Fruit fly (Drosophila melanogaster) whole organism, embryonic: ENCODE results near the gene Rdl.

Experiments used
- B-H2 ChIP-seq: fragments of 200-800 bp; sonication (Bioruptor generic); optimal IDR thresholded peaks from 2 replicates; lab custom pipeline; 2018; ENCODE audit warnings: missing biosample characterization, mild to moderate bottlenecking, missing genetic modification characterization
- C15 ChIP-seq: fragments of 200-800 bp; sonication (Bioruptor generic); IDR thresholded peaks from 3 replicates; pipeline ENCODE4 v1.3.6; 2022; ENCODE audit warnings: missing biosample characterization, missing genetic modification characterization
- CG10209 ChIP-seq: fragments of 200-800 bp; sonication (Bioruptor generic); optimal IDR thresholded peaks from 3 replicates; lab custom pipeline; 2017; ENCODE audit warnings: missing biosample characterization, mild to moderate bottlenecking, missing genetic modification characterization, missing genetic modification reagents
- CG11560 ChIP-seq: fragments of 200-800 bp; sonication (Bioruptor generic); IDR thresholded peaks from 3 replicates; pipeline ENCODE4 v1.3.6; 2022; ENCODE audit warnings: missing biosample characterization, missing genetic modification characterization
- CG12236 ChIP-seq: fragments of 200-800 bp; sonication (Bioruptor generic); optimal IDR thresholded peaks from 2 replicates; lab custom pipeline; 2016; ENCODE audit warnings: missing biosample characterization, missing genetic modification characterization
- CG12659 ChIP-seq: fragments of 200-800 bp; sonication (Bioruptor generic); optimal IDR thresholded peaks from 3 replicates; lab custom pipeline; 2017; ENCODE audit warnings: mild to moderate bottlenecking, missing biosample characterization, missing genetic modification reagents, missing genetic modification characterization
- CG15073 ChIP-seq: fragments of 200-800 bp; sonication (Bioruptor generic); optimal IDR thresholded peaks from 2 replicates; lab custom pipeline; 2016; ENCODE audit warnings: missing biosample characterization, missing genetic modification characterization
- CG17361 ChIP-seq: fragments of 200-800 bp; sonication (Bioruptor generic); IDR thresholded peaks from 3 replicates; pipeline ENCODE4 v1.3.6; 2022; ENCODE audit warnings: missing biosample characterization, missing genetic modification characterization
- CG17829 ChIP-seq: fragments of 200-800 bp; optimal IDR thresholded peaks from 2 replicates; lab custom pipeline; 2019; ENCODE audit warnings: missing biosample characterization, mild to moderate bottlenecking, missing genetic modification characterization, moderate library complexity
- CG2116 ChIP-seq: fragments of 200-800 bp; sonication (Bioruptor generic); optimal IDR thresholded peaks from 3 replicates; lab custom pipeline; 2018; ENCODE audit warnings: missing biosample characterization, mild to moderate bottlenecking, missing genetic modification characterization
- CG32767 ChIP-seq: fragments of 200-800 bp; sonication (Bioruptor generic); IDR thresholded peaks from 2 replicates; pipeline ENCODE4 v1.3.6; 2022; ENCODE audit warnings: missing biosample characterization, missing genetic modification characterization
- CG4854 ChIP-seq: fragments of 200-800 bp; sonication (Bioruptor generic); optimal IDR thresholded peaks from 2 replicates; lab custom pipeline; 2016; ENCODE audit warnings: missing biosample characterization, missing genetic modification characterization, inconsistent platforms
- CG6654 ChIP-seq: fragments of 200-800 bp; sonication (Bioruptor generic); optimal IDR thresholded peaks from 2 replicates; lab custom pipeline; 2017; ENCODE audit warnings: missing biosample characterization, mild to moderate bottlenecking, missing genetic modification characterization
- CG7372 ChIP-seq: fragments of 200-800 bp; sonication (Bioruptor generic); IDR thresholded peaks from 2 replicates; pipeline ENCODE4 v1.3.6; 2022; ENCODE audit warnings: missing biosample characterization, missing genetic modification characterization
- CG7745 ChIP-seq: fragments of 200-800 bp; sonication (Bioruptor generic); optimal IDR thresholded peaks from 2 replicates; lab custom pipeline; 2018; ENCODE audit warnings: missing biosample characterization, mild to moderate bottlenecking, missing genetic modification characterization, moderate library complexity
- CG7928 ChIP-seq: fragments of 200-800 bp; sonication (Bioruptor generic); optimal IDR thresholded peaks from 2 replicates; lab custom pipeline; 2017; ENCODE audit warnings: missing biosample characterization, mild to moderate bottlenecking, missing genetic modification characterization
- Chrac-16 ChIP-seq: fragments of 200-800 bp; sonication (Bioruptor generic); optimal IDR thresholded peaks from 3 replicates; lab custom pipeline; 2016; ENCODE audit warnings: missing biosample characterization, missing genetic modification characterization
- Dbx ChIP-seq: fragments of 200-800 bp; sonication (Bioruptor generic); IDR thresholded peaks from 3 replicates; pipeline ENCODE4 v1.3.6; 2022; ENCODE audit warnings: missing biosample characterization, missing genetic modification characterization
- Dll ChIP-seq: fragments of 200-800 bp; sonication (Bioruptor generic); IDR thresholded peaks from 4 replicates; pipeline ENCODE4 v1.3.6; 2022; ENCODE audit warnings: missing biosample characterization, missing genetic modification characterization; ENCODE audit not compliant: partially characterized antibody
- Doc2 ChIP-seq: fragments of 200-800 bp; sonication (Bioruptor generic); IDR thresholded peaks from 2 replicates; pipeline ENCODE4 v1.3.6; 2022; ENCODE audit warnings: missing biosample characterization, missing genetic modification characterization
- Gsc ChIP-seq: fragments of 200-800 bp; sonication (Bioruptor generic); IDR thresholded peaks from 2 replicates; pipeline ENCODE4 v1.3.6; 2022; ENCODE audit warnings: missing biosample characterization, missing genetic modification characterization
- Hmr ChIP-seq: fragments of 200-800 bp; sonication (Bioruptor generic); optimal IDR thresholded peaks from 3 replicates; lab custom pipeline; 2017; ENCODE audit warnings: mild to moderate bottlenecking, missing biosample characterization, missing genetic modification reagents, missing genetic modification characterization
- Meics ChIP-seq: fragments of 200-800 bp; sonication (Bioruptor generic); optimal IDR thresholded peaks from 2 replicates; lab custom pipeline; 2017; ENCODE audit warnings: missing biosample characterization, mild to moderate bottlenecking, missing genetic modification characterization
- Mrtf ChIP-seq: fragments of 200-800 bp; sonication (Bioruptor generic); IDR thresholded peaks from 3 replicates; pipeline ENCODE4 v1.3.6; 2022; ENCODE audit warnings: missing biosample characterization, missing genetic modification characterization
- NFAT ChIP-seq: fragments of 200-800 bp; sonication (Bioruptor generic); IDR thresholded peaks from 2 replicates; pipeline ENCODE4 v1.3.6; 2022; ENCODE audit warnings: missing biosample characterization, missing genetic modification characterization
- NfI ChIP-seq: fragments of 200-800 bp; sonication (Bioruptor generic); optimal IDR thresholded peaks from 3 replicates; lab custom pipeline; 2018; ENCODE audit warnings: missing biosample characterization, mild to moderate bottlenecking, missing genetic modification characterization, moderate library complexity
- Taf1 ChIP-seq: fragments of 200-800 bp; sonication (Bioruptor generic); IDR thresholded peaks from 2 replicates; pipeline ENCODE4 v1.3.6; 2022; ENCODE audit warnings: missing biosample characterization, missing genetic modification characterization
- bigmax ChIP-seq: fragments of 200-800 bp; sonication (Bioruptor generic); optimal IDR thresholded peaks from 2 replicates; lab custom pipeline; 2018; ENCODE audit warnings: missing biosample characterization, mild to moderate bottlenecking, missing genetic modification characterization
- ci ChIP-seq: fragments of 200-800 bp; sonication (Bioruptor generic); IDR thresholded peaks from 3 replicates; pipeline ENCODE4 v1.3.6; 2022; ENCODE audit warnings: missing biosample characterization, missing genetic modification characterization
- crc ChIP-seq: fragments of 200-800 bp; sonication (Bioruptor generic); optimal IDR thresholded peaks from 2 replicates; lab custom pipeline; 2016; ENCODE audit warnings: missing biosample characterization, missing genetic modification characterization
- cwo ChIP-seq: fragments of 200-800 bp; sonication (Bioruptor generic); optimal IDR thresholded peaks from 3 replicates; lab custom pipeline; 2017; ENCODE audit warnings: missing biosample characterization, missing genetic modification characterization, mild to moderate bottlenecking, moderate library complexity, missing genetic modification reagents
- dan ChIP-seq: fragments of 200-800 bp; sonication (Bioruptor generic); IDR thresholded peaks from 2 replicates; pipeline ENCODE4 v1.3.6; 2022; ENCODE audit warnings: missing biosample characterization, missing genetic modification characterization
- fd102C ChIP-seq: fragments of 200-800 bp; sonication (Bioruptor generic); optimal IDR thresholded peaks from 2 replicates; lab custom pipeline; 2018; ENCODE audit warnings: missing biosample characterization, mild to moderate bottlenecking, missing genetic modification characterization, moderate library complexity
- gem ChIP-seq: fragments of 200-800 bp; sonication (Bioruptor generic); optimal IDR thresholded peaks from 2 replicates; lab custom pipeline; 2019; ENCODE audit warnings: missing biosample characterization, mild to moderate bottlenecking, missing genetic modification characterization, moderate library complexity
- gsb-n ChIP-seq: fragments of 200-800 bp; sonication (Bioruptor generic); optimal IDR thresholded peaks from 3 replicates; lab custom pipeline; 2018; ENCODE audit warnings: missing biosample characterization, mild to moderate bottlenecking, missing genetic modification characterization
- h ChIP-seq: fragments of >200 bp; optimal IDR thresholded peaks from 2 replicates; lab custom pipeline; 2017
- jumu ChIP-seq: fragments of 200-800 bp; sonication (Bioruptor generic); optimal IDR thresholded peaks from 3 replicates; lab custom pipeline; 2016; ENCODE audit warnings: missing biosample characterization, missing genetic modification characterization
- ken ChIP-seq: fragments of 200-800 bp; sonication (Bioruptor generic); IDR thresholded peaks from 3 replicates; pipeline ENCODE4 v1.3.6; 2022; ENCODE audit warnings: missing biosample characterization, missing genetic modification characterization
- klu ChIP-seq: fragments of 200-800 bp; sonication (Bioruptor generic); IDR thresholded peaks from 2 replicates; pipeline ENCODE4 v1.3.6; 2022; ENCODE audit warnings: missing biosample characterization, missing genetic modification characterization
- lbe ChIP-seq: fragments of 200-800 bp; sonication (Bioruptor generic); optimal IDR thresholded peaks from 2 replicates; lab custom pipeline; 2016; ENCODE audit warnings: missing biosample characterization, mild to moderate bottlenecking, missing genetic modification characterization
- mirr ChIP-seq: fragments of 200-800 bp; sonication (Bioruptor generic); optimal IDR thresholded peaks from 3 replicates; lab custom pipeline; 2018; ENCODE audit warnings: missing biosample characterization, mild to moderate bottlenecking, missing genetic modification characterization
- pnt ChIP-seq: fragments of 200-800 bp; sonication (Bioruptor generic); optimal IDR thresholded peaks from 3 replicates; lab custom pipeline; 2016; ENCODE audit warnings: missing biosample characterization, missing genetic modification characterization
- psq ChIP-seq: fragments of 200-800 bp; sonication (Bioruptor generic); optimal IDR thresholded peaks from 2 replicates; lab custom pipeline; 2017; ENCODE audit warnings: missing biosample characterization, missing genetic modification characterization
- ranshi ChIP-seq: fragments of 200-800 bp; sonication (Bioruptor generic); IDR thresholded peaks from 2 replicates; pipeline ENCODE4 v1.3.6; 2022; ENCODE audit warnings: missing biosample characterization, missing genetic modification characterization
- scrt ChIP-seq: fragments of 200-800 bp; sonication (Bioruptor generic); optimal IDR thresholded peaks from 2 replicates; lab custom pipeline; 2018; ENCODE audit warnings: missing biosample characterization, mild to moderate bottlenecking, missing genetic modification characterization, moderate library complexity
- sens ChIP-seq: fragments of 200-800 bp; sonication (Bioruptor generic); peaks from one replicate; lab custom pipeline; 2016; ENCODE audit warnings: missing biosample characterization, missing genetic modification characterization
- slp2 ChIP-seq: fragments of 200-800 bp; sonication (Bioruptor generic); optimal IDR thresholded peaks from 2 replicates; lab custom pipeline; 2016; ENCODE audit warnings: missing biosample characterization, missing genetic modification characterization
- tll ChIP-seq, 2 experiments: fragments of 200-800 bp in 1 of 2; fragments of >200 bp in 1 of 2; sonication (Bioruptor generic) in 1 of 2; optimal IDR thresholded peaks; 2 replicates each; lab custom pipeline; 2017 to 2019; ENCODE audit warnings: missing biosample characterization in 2 of 2, missing genetic modification characterization in 2 of 2, mild to moderate bottlenecking in 1 of 2, moderate library complexity in 1 of 2
- toy ChIP-seq: fragments of 200-800 bp; sonication (Bioruptor generic); IDR thresholded peaks from 2 replicates; pipeline ENCODE4 v1.3.6; 2022; ENCODE audit warnings: missing biosample characterization, missing genetic modification characterization
- wek ChIP-seq: fragments of 200-800 bp; sonication (Bioruptor generic); optimal IDR thresholded peaks from 3 replicates; lab custom pipeline; 2018; ENCODE audit warnings: missing biosample characterization, mild to moderate bottlenecking, missing genetic modification characterization, moderate library complexity

Rdl gene

DNA sequence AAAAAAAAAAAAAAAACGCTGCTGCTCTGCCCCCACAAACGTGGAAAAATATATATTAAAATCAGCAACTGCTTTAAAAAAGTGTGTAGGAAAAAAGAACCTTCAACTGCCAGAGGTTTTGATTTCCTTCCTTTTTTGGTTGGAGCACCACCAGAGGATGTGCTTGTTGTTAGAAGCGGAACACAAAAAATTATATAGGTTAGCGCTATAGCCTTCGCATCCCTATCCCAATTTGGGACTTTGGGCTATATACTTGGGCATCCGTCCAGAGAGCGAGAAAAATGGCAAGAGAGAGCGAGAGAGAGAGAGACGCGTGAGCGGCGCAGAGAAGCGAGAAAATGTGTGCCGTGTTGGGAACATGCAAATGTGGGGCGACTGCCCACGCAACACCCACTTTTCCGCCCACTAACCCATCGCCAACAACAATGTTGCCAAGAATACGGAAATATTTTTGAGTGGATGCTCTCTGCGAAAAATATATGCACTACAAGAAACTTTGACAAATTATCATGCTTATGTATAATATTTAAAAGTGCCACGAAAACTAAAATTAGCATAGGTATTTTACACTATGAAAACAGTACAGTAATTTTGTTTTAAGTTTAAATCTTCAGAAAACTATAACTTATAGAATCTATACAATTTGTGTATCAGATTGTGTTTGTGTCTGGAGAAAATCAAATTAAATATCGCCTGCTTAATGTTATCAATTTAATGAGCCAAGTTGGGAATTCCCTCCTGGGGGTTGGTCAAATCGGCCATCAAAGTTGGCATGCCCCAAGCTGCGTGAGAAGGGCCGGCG, 54.9 kb downstream of the Rdl start (continued):
- TF ChIP-seq Hmr (GFP tag; lab: Kevin White, UChicago) (peak; percentile 78), CG10209 (GFP tag; lab: Kevin White, UChicago) (peak; percentile 45), CG12236 (GFP tag; lab: Kevin White, UChicago) (no peak), CG32767 (no peak), scrt (GFP tag; lab: Kevin White, UChicago) (peak; percentile 57), CG7745 (no peak), CG17829 (tag; lab: Kevin White, UChicago) (peak; percentile 50), Dll (GFP tag; lab: Robert Waterston, UW) (no peak), ken (GFP tag; lab: Robert Waterston, UW) (no peak), ci (no peak), toy (GFP tag; lab: Robert Waterston, UW) (0 out of 2 replicates have a peak, but pooled peaks have one; percentile 13), pnt (GFP tag; lab: Kevin White, UChicago) (no peak), Taf1 (GFP tag; lab: Robert Waterston, UW) (peak; percentile 39; the same call in 1 of the 2 replicates), slp2 (GFP tag; lab: Kevin White, UChicago) (peak; percentile 15), NfI (GFP tag; lab: Kevin White, UChicago) (peak; percentile 62), NFAT (GFP tag; lab: Robert Waterston, UW) (peak; percentile 44; the same call in 1 of the 2 replicates), Dbx (GFP tag; lab: Robert Waterston, UW) (peak; percentile 66; the same call in 2 of the 3 replicates), Mrtf (GFP tag; lab: Robert Waterston, UW) (no peak), Doc2 (no peak), ranshi (GFP tag; lab: Robert Waterston, UW) (0 out of 2 replicates have a peak, but pooled peaks have one; percentile 5), jumu (GFP tag; lab: Kevin White, UChicago) (no peak), tll (GFP tag; optimal IDR thresholded peaks at IDR 0.05; lab: Kevin White, UChicago) (no peak), Chrac-16 (GFP tag; lab: Kevin White, UChicago) (no peak), sens (GFP tag; lab: Kevin White, UChicago) (peak; percentile 89), CG2116 (no peak), CG15073 (no peak), wek (GFP tag; lab: Kevin White, UChicago) (no peak), dan (GFP tag; lab: Robert Waterston, UW) (no peak), Gsc (GFP tag; lab: Robert Waterston, UW) (no peak), CG7928 (no peak), CG7372 (GFP tag; lab: Robert Waterston, UW) (no peak), CG4854 (GFP tag; lab: Kevin White, UChicago) (no peak), klu (GFP tag; lab: Robert Waterston, UW) (peak; percentile 48; the same call in 1 of the 2 replicates), Meics (GFP tag; lab: Kevin White, UChicago) (peak; percentile 74), gsb-n (tag; lab: Kevin White, UChicago) (no peak), bigmax (GFP tag; lab: Kevin White, UChicago) (no peak), C15 (GFP tag; lab: Robert Waterston, UW) (no peak), lbe (GFP tag; lab: Kevin White, UChicago) (no peak), gem (tag; lab: Kevin White, UChicago) (peak; percentile 68), h (lab: Kevin White, UChicago) (no peak), B-H2 (GFP tag; lab: Kevin White, UChicago) (no peak), crc (GFP tag; lab: Kevin White, UChicago) (no peak), fd102C (GFP tag; lab: Kevin White, UChicago) (no peak), CG6654 (GFP tag; lab: Kevin White, UChicago) (no peak), CG11560 (0 out of 3 replicates have a peak, but pooled peaks have one; percentile 8), mirr (GFP tag; lab: Kevin White, UChicago) (peak; percentile 16), psq (GFP tag; lab: Kevin White, UChicago) (no peak), cwo (GFP tag; lab: Kevin White, UChicago) (peak; percentile 68), CG17361 (GFP tag; lab: Robert Waterston, UW) (peak; percentile 72; the same call in 2 of the 3 replicates), CG12659 (GFP tag; lab: Kevin White, UChicago) (peak; percentile 59)
